Fruit fly (Drosophila melanogaster) whole organism, prepupa: ENCODE data around the gene CG33721.

Source experiments
- CG10631 ChIP-seq: fragments of 200-800 bp; sonication (Bioruptor generic); optimal IDR thresholded peaks from 2 replicates; lab custom pipeline; 2016; ENCODE audit warnings: missing biosample characterization, missing genetic modification characterization
- CG10669 ChIP-seq: fragments of 200-800 bp; sonication (Bioruptor generic); optimal IDR thresholded peaks from 3 replicates; lab custom pipeline; 2018; ENCODE audit warnings: missing biosample characterization, mild to moderate bottlenecking, missing genetic modification characterization, moderate library complexity
- CG11294 ChIP-seq: fragments of 200-800 bp; sonication (Bioruptor generic); IDR thresholded peaks from 2 replicates; pipeline ENCODE4 v1.3.6; 2022; ENCODE audit warnings: missing biosample characterization, missing genetic modification characterization
- CG11762 ChIP-seq: fragments of 200-800 bp; sonication (Bioruptor generic); optimal IDR thresholded peaks from 3 replicates; lab custom pipeline; 2016; ENCODE audit warnings: missing biosample characterization, missing genetic modification characterization; ENCODE audit not compliant: insufficient read depth
- CG15336 ChIP-seq: fragments of 200-800 bp; sonication (Bioruptor generic); IDR thresholded peaks from 2 replicates; pipeline ENCODE4 v1.3.6; 2022; ENCODE audit warnings: missing biosample characterization, missing genetic modification characterization
- CG1621 ChIP-seq: fragments of 200-800 bp; sonication (Bioruptor generic); optimal IDR thresholded peaks from 3 replicates; lab custom pipeline; 2018; ENCODE audit warnings: missing biosample characterization, mild to moderate bottlenecking, missing genetic modification characterization
- CG16779 ChIP-seq: fragments of 200-800 bp; sonication (Bioruptor generic); optimal IDR thresholded peaks from 3 replicates; lab custom pipeline; 2017; ENCODE audit warnings: missing biosample characterization, mild to moderate bottlenecking, missing genetic modification characterization
- CG3032 ChIP-seq: fragments of 200-800 bp; optimal IDR thresholded peaks from 2 replicates; lab custom pipeline; 2019; ENCODE audit warnings: missing biosample characterization, mild to moderate bottlenecking, missing genetic modification characterization, moderate library complexity
- CG31627 ChIP-seq: fragments of 200-800 bp; sonication (Bioruptor generic); optimal IDR thresholded peaks from 3 replicates; lab custom pipeline; 2016; ENCODE audit warnings: missing biosample characterization, missing genetic modification characterization
- CG32006 ChIP-seq: fragments of 200-800 bp; sonication (Bioruptor generic); optimal IDR thresholded peaks from 3 replicates; lab custom pipeline; 2017; ENCODE audit warnings: missing biosample characterization, mild to moderate bottlenecking, missing genetic modification characterization
- CG34406 ChIP-seq: fragments of 200-800 bp; sonication (Bioruptor generic); optimal IDR thresholded peaks from 3 replicates; lab custom pipeline; 2016; ENCODE audit warnings: missing biosample characterization, missing genetic modification characterization
- CG3919 ChIP-seq: fragments of 200-800 bp; sonication (Bioruptor generic); optimal IDR thresholded peaks from 3 replicates; lab custom pipeline; 2016; ENCODE audit warnings: missing biosample characterization, missing genetic modification characterization
- CG6163 ChIP-seq: fragments of 200-800 bp; sonication (Bioruptor generic); IDR thresholded peaks from 3 replicates; pipeline ENCODE4 v1.3.6; 2022; ENCODE audit warnings: missing biosample characterization, missing genetic modification characterization
- CG6276 ChIP-seq: fragments of 200-800 bp; sonication (Bioruptor generic); optimal IDR thresholded peaks from 2 replicates; lab custom pipeline; 2017; ENCODE audit warnings: missing biosample characterization, mild to moderate bottlenecking, missing genetic modification characterization
- CG6792 ChIP-seq: fragments of 200-800 bp; sonication (Bioruptor generic); optimal IDR thresholded peaks from 3 replicates; lab custom pipeline; 2016; ENCODE audit warnings: missing biosample characterization, missing genetic modification characterization
- CG6854 ChIP-seq: fragments of 200-800 bp; sonication (Bioruptor generic); optimal IDR thresholded peaks from 2 replicates; lab custom pipeline; 2017; ENCODE audit warnings: missing biosample characterization, mild to moderate bottlenecking, missing genetic modification characterization
- CG7368 ChIP-seq: fragments of 200-800 bp; sonication (Bioruptor generic); optimal IDR thresholded peaks from 3 replicates; lab custom pipeline; 2016; ENCODE audit warnings: missing biosample characterization, missing genetic modification characterization
- CG8632 ChIP-seq: fragments of 200-800 bp; sonication (Bioruptor generic); optimal IDR thresholded peaks from 3 replicates; lab custom pipeline; 2016; ENCODE audit warnings: missing biosample characterization, missing genetic modification characterization
- Eip75B ChIP-seq: fragments of 200-800 bp; sonication (Bioruptor generic); optimal IDR thresholded peaks from 3 replicates; lab custom pipeline; 2016; ENCODE audit warnings: missing biosample characterization, missing genetic modification characterization
- Eip78C ChIP-seq: fragments of 200-800 bp; sonication (Bioruptor generic); peaks from one replicate; lab custom pipeline; 2016; ENCODE audit warnings: missing biosample characterization, missing genetic modification characterization
- Eip93F ChIP-seq: fragments of 200-800 bp; sonication (Bioruptor generic); optimal IDR thresholded peaks from 2 replicates; lab custom pipeline; 2016; ENCODE audit warnings: missing biosample characterization, mild to moderate bottlenecking, missing genetic modification characterization
- Gug ChIP-seq: fragments of 200-800 bp; sonication (Bioruptor generic); IDR thresholded peaks from 2 replicates; pipeline ENCODE4 v1.3.6; 2022; ENCODE audit warnings: missing biosample characterization, missing genetic modification characterization
- Hr38 ChIP-seq: sonication (Bioruptor generic); optimal IDR thresholded peaks from 2 replicates; lab custom pipeline; 2016; ENCODE audit warnings: missing biosample characterization, missing genetic modification characterization
- Hr39 ChIP-seq: fragments of 200-800 bp; sonication (Bioruptor generic); optimal IDR thresholded peaks from 2 replicates; lab custom pipeline; 2016; ENCODE audit warnings: missing biosample characterization, missing genetic modification characterization
- Hr4 ChIP-seq: fragments of 200-800 bp; sonication (Bioruptor generic); optimal IDR thresholded peaks from 3 replicates; lab custom pipeline; 2016; ENCODE audit warnings: missing biosample characterization, missing genetic modification characterization
- Lpt ChIP-seq: fragments of 200-800 bp; sonication (Bioruptor generic); optimal IDR thresholded peaks from 3 replicates; lab custom pipeline; 2016; ENCODE audit warnings: missing biosample characterization, missing genetic modification characterization
- Met ChIP-seq: fragments of 200-800 bp; sonication (Bioruptor generic); optimal IDR thresholded peaks from 3 replicates; lab custom pipeline; 2016; ENCODE audit warnings: missing biosample characterization, missing genetic modification characterization
- OdsH ChIP-seq: fragments of 200-800 bp; sonication (Bioruptor generic); optimal IDR thresholded peaks from 3 replicates; lab custom pipeline; 2016; ENCODE audit warnings: missing biosample characterization, missing genetic modification characterization
- Smox ChIP-seq: fragments of 200-800 bp; sonication (Bioruptor generic); optimal IDR thresholded peaks from 3 replicates; lab custom pipeline; 2016; ENCODE audit warnings: missing biosample characterization, missing genetic modification characterization
- Sox102F ChIP-seq: fragments of 200-800 bp; sonication (Bioruptor generic); optimal IDR thresholded peaks from 2 replicates; lab custom pipeline; 2016; ENCODE audit warnings: missing biosample characterization, mild to moderate bottlenecking, missing genetic modification characterization
- Sox14 ChIP-seq: fragments of 200-800 bp; sonication (Bioruptor generic); optimal IDR thresholded peaks from 3 replicates; lab custom pipeline; 2016; ENCODE audit warnings: missing biosample characterization, missing genetic modification characterization
- Sox15 ChIP-seq: fragments of 200-800 bp; sonication (Bioruptor generic); optimal IDR thresholded peaks from 3 replicates; lab custom pipeline; 2016; ENCODE audit warnings: missing biosample characterization, missing genetic modification characterization
- acj6 ChIP-seq: fragments of 200-800 bp; sonication (Bioruptor generic); optimal IDR thresholded peaks from 3 replicates; lab custom pipeline; 2016; ENCODE audit warnings: missing biosample characterization, missing genetic modification characterization
- dac ChIP-seq: fragments of 200-800 bp; sonication (Bioruptor generic); optimal IDR thresholded peaks from 2 replicates; lab custom pipeline; 2017; ENCODE audit warnings: missing biosample characterization, mild to moderate bottlenecking, missing genetic modification characterization
- dsx ChIP-seq: fragments of 200-800 bp; optimal IDR thresholded peaks from 3 replicates; lab custom pipeline; 2019; ENCODE audit warnings: missing biosample characterization, mild to moderate bottlenecking, missing genetic modification characterization, moderate library complexity; ENCODE audit not compliant: poor library complexity, severe bottlenecking
- esn ChIP-seq: fragments of 200-800 bp; sonication (Bioruptor generic); optimal IDR thresholded peaks from 2 replicates; lab custom pipeline; 2016; ENCODE audit warnings: missing biosample characterization, mild to moderate bottlenecking, missing genetic modification characterization, moderate library complexity
- fd59A ChIP-seq: fragments of 200-800 bp; sonication (Bioruptor generic); optimal IDR thresholded peaks from 2 replicates; lab custom pipeline; 2017; ENCODE audit warnings: missing biosample characterization, mild to moderate bottlenecking, missing genetic modification characterization, missing genetic modification reagents
- fkh ChIP-seq: fragments of 200-800 bp; sonication (Bioruptor generic); optimal IDR thresholded peaks from 3 replicates; lab custom pipeline; 2017; ENCODE audit warnings: missing biosample characterization, mild to moderate bottlenecking, missing genetic modification characterization, moderate library complexity
- lz ChIP-seq: fragments of 200-800 bp; sonication (Bioruptor generic); optimal IDR thresholded peaks from 3 replicates; lab custom pipeline; 2016; ENCODE audit warnings: missing biosample characterization, missing genetic modification characterization
- net ChIP-seq: fragments of 200-800 bp; sonication (Bioruptor generic); optimal IDR thresholded peaks from 3 replicates; lab custom pipeline; 2016; ENCODE audit warnings: missing biosample characterization, missing genetic modification characterization
- pdm3 ChIP-seq: fragments of 200-800 bp; sonication (Bioruptor generic); optimal IDR thresholded peaks from 3 replicates; lab custom pipeline; 2016; ENCODE audit warnings: missing biosample characterization, missing genetic modification characterization
- salr ChIP-seq, 2 experiments: fragments of 200-800 bp; sonication (Bioruptor generic); optimal IDR thresholded peaks; 3 replicates each; lab custom pipeline; 2016 to 2018; ENCODE audit warnings: missing biosample characterization in 2 of 2, missing genetic modification characterization in 2 of 2, mild to moderate bottlenecking in 1 of 2
- spab ChIP-seq: fragments of 200-800 bp; sonication (Bioruptor generic); optimal IDR thresholded peaks from 2 replicates; lab custom pipeline; 2017; ENCODE audit warnings: missing biosample characterization, mild to moderate bottlenecking, missing genetic modification characterization, missing genetic modification reagents
- ss ChIP-seq, 2 experiments: fragments of 200-800 bp; sonication (Bioruptor generic); optimal IDR thresholded peaks; 2 replicates in 1 of 2; 3 replicates in 1 of 2; lab custom pipeline; 2017 to 2018; ENCODE audit warnings: mild to moderate bottlenecking in 2 of 2, missing biosample characterization in 2 of 2, missing genetic modification characterization in 2 of 2, moderate library complexity in 1 of 2
- topi ChIP-seq: fragments of 200-800 bp; sonication (Bioruptor generic); optimal IDR thresholded peaks from 3 replicates; lab custom pipeline; 2016; ENCODE audit warnings: missing biosample characterization, missing genetic modification characterization
- vri ChIP-seq: fragments of 200-800 bp; sonication (Bioruptor generic); optimal IDR thresholded peaks from 3 replicates; lab custom pipeline; 2016; ENCODE audit warnings: missing biosample characterization, mild to moderate bottlenecking, missing genetic modification characterization

Gene CG33721

DNA sequence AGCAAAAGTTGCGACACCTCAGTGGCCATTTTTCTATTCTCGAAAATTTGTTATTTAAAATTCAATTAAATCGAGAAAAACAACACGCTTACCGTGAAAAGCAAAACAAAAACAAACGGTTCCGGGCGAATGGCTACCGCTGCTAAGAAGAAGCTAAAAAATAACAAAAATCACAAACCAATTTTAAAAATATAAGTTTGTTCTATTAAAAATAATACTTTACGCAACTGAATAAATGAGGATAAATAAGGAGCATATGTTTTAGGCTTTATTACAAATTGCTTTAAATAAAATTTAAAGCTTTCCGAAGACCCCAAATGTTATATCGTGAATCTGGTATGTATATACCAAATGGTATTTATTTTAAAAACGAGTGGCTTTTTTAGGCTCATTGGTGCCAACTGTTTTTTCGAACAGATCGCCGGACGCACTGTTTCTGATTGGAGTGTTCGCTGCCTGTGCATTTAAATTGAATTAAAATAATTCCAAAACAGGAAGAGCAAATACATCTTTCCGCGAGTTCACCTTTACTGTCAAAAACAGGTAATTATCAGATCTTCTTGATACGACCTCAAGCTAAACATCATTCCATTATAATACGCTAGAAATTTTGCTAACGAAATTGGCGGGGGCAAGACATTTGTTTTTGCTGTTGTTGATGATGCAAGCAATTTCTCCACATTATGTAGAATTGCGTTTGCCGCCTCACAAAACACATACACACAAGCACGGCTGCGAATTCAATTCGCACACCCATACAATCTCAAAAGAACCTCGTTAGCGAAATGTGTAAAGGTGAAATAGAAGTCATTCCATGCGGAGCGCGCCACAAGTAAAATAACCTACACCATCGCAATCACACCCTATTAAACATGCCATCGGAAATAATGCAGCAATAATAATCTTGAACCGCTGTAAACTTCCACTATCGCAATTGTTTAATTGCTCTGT lies 36.5 kb downstream of the CG33721 start, which contains the start of the genes Polr3F and PyK (continued):
- TF ChIP-seq CG11294 (GFP tag; lab: Robert Waterston, UW) (no peak), acj6 (GFP tag; lab: Kevin White, UChicago) (peak; percentile 1), CG3919 (GFP tag; lab: Kevin White, UChicago) (no peak), Hr4 (GFP tag; lab: Kevin White, UChicago) (peak; percentile 49), Hr38 (GFP tag; lab: Kevin White, UChicago) (no peak), CG31627 (peak; percentile 1), spab (no peak), CG6854 (no peak), ss (GFP tag; optimal IDR thresholded peaks at IDR 0.05; lab: Kevin White, UChicago) (peak in 1 of 2 experiments; percentile 32), vri (GFP tag; lab: Kevin White, UChicago) (peak; percentile 48), lz (GFP tag; lab: Kevin White, UChicago) (peak; percentile 36), CG1621 (peak; percentile 52), dac (GFP tag; lab: Kevin White, UChicago) (peak; percentile 30), CG8632 (no peak), salr (GFP tag; optimal IDR thresholded peaks at IDR 0.05; lab: Kevin White, UChicago) (no peak), fkh (GFP tag; lab: Kevin White, UChicago) (no peak), Met (GFP tag; lab: Kevin White, UChicago) (peak; percentile 26), CG7368 (no peak), topi (GFP tag; lab: Kevin White, UChicago) (peak; percentile 39), dsx (GFP tag; lab: Kevin White, UChicago) (peak; percentile 16), CG15336 (GFP tag; lab: Robert Waterston, UW) (peak; percentile 58), Hr39 (peak; percentile 20), pdm3 (GFP tag; lab: Kevin White, UChicago) (peak; percentile 36), CG6163 (GFP tag; lab: Robert Waterston, UW) (peak; percentile 67; the same call in 2 of the 3 replicates), CG10631 (no peak), CG10669 (GFP tag; lab: Kevin White, UChicago) (peak; percentile 47), Eip93F (GFP tag; lab: Kevin White, UChicago) (no peak), CG6276 (GFP tag; lab: Kevin White, UChicago) (peak; percentile 41), CG3032 (tag; lab: Kevin White, UChicago) (peak; percentile 41), Sox15 (no peak), Smox (GFP tag; lab: Kevin White, UChicago) (peak; percentile 45), Eip75B (peak; percentile 16), CG32006 (GFP tag; lab: Kevin White, UChicago) (peak; percentile 55)

DNA sequence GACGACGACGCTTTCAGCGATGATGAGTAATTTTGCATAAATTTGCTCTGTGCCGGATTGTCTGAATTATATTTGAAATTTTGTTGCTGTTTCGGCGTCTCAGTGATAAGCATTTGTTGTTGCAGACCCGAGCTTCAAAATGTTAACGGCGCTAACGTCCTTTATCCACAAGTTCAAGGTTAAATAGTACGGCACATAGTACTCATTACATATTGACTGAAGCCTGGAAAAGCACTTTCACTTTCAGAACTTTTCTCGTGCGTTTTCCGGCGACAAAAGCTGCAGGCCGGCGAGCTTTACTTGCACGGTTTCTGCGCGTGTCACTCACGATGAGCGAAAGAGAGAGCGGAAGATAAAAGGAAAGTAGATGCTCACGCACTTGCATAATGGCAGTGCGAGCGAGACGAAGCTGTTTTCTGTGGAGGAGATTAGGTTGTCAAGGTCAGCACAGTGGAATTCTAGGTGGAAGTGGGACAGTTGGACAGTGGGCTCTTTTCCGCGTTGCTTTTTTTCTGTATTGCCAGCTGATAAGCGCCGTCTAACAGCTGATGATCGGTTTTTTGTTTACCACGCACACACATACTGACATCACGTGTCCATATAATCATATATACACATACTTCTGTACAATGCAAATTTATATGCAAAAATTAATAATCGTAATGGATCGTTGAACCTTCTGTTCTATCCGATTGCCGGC lies 37.4 kb downstream of the CG33721 start:
- TF ChIP-seq fd59A (GFP tag; lab: Kevin White, UChicago) (no peak), acj6 (GFP tag; lab: Kevin White, UChicago) (no peak), dsx (GFP tag; lab: Kevin White, UChicago) (no peak), CG32006 (GFP tag; lab: Kevin White, UChicago) (no peak), esn (no peak), spab (no peak), CG8632 (no peak), CG10631 (no peak), CG34406 (GFP tag; lab: Kevin White, UChicago) (no peak), Hr4 (GFP tag; lab: Kevin White, UChicago) (no peak), Smox (GFP tag; lab: Kevin White, UChicago) (no peak), CG7368 (no peak), OdsH (no peak), salr (GFP tag; optimal IDR thresholded peaks at IDR 0.05; lab: Kevin White, UChicago) (no peak), Lpt (GFP tag; lab: Kevin White, UChicago) (no peak), CG3919 (GFP tag; lab: Kevin White, UChicago) (no peak), Gug (no peak), Sox102F (no peak), net (GFP tag; lab: Kevin White, UChicago) (no peak), Eip78C (GFP tag; lab: Kevin White, UChicago) (no peak), Met (GFP tag; lab: Kevin White, UChicago) (no peak), CG16779 (no peak), Sox14 (GFP tag; lab: Kevin White, UChicago) (no peak), CG11762 (peak; percentile 1), CG6792 (no peak)
